Worm (Caenorhabditis elegans) whole organism, late embryonic: ENCODE results near the gene C10B5.3.

Experiments used
- ama-1 ChIP-seq: fragments of 150-350 bp; optimal IDR thresholded peaks from 2 replicates; lab custom pipeline; 2014
- elt-2 ChIP-seq: sonication (generic microtip); optimal IDR thresholded peaks from 2 replicates; lab custom pipeline; 2016; ENCODE audit warnings: missing genetic modification reagents, missing genetic modification characterization, missing compliant biosample characterization
- hlh-15 ChIP-seq: sonication (generic microtip); optimal IDR thresholded peaks from 2 replicates; lab custom pipeline; 2016; ENCODE audit warnings: missing genetic modification characterization, missing compliant biosample characterization
- unc-55 ChIP-seq: sonication (generic microtip); optimal IDR thresholded peaks from 2 replicates; lab custom pipeline; 2017; ENCODE audit warnings: missing biosample characterization, missing genetic modification reagents, missing genetic modification characterization

- TF ChIP-seq unc-55 (GFP tag; lab: Kevin White, UChicago) (no peak), ama-1 (lab: Kevin White, UChicago) (no peak), hlh-15 (tag; lab: Kevin White, UChicago) (no peak), elt-2 (no peak)
These were observed 34.3 kb upstream of the C10B5.3 start, which contains the start of gene F41E6.1 for ce11 chrV:8622314-8622713.
